Worm (Caenorhabditis elegans) whole organism, L2 larva: ENCODE measurements around the gene T25D3.4.
A peak's percentile ranks its signal among the peaks of the same experiment; 100 is the strongest.

ENCODE experiments used
- C34F6.9 ChIP-seq: fragments of 150-350 bp; optimal IDR thresholded peaks from 2 replicates; lab custom pipeline; 2014; ENCODE audit warnings: missing biosample characterization, missing genetic modification characterization
- ZK546.5 ChIP-seq: sonication (generic microtip); optimal IDR thresholded peaks from 2 replicates; lab custom pipeline; 2017; ENCODE audit warnings: missing biosample characterization, missing genetic modification characterization
- aly-2 ChIP-seq: fragments of 150-350 bp; optimal IDR thresholded peaks from 2 replicates; lab custom pipeline; 2014; ENCODE audit warnings: missing biosample characterization, missing genetic modification characterization
- ama-1 ChIP-seq: fragments of 150-350 bp; optimal IDR thresholded peaks from 2 replicates; lab custom pipeline; 2018; ENCODE audit warnings: inconsistent platforms
- blmp-1 ChIP-seq: sonication (generic microtip); optimal IDR thresholded peaks from 2 replicates; lab custom pipeline; 2017; ENCODE audit warnings: missing genetic modification characterization, mild to moderate bottlenecking, missing compliant biosample characterization, antibody characterized with exemption, moderate library complexity; ENCODE audit not compliant: insufficient read depth
- ceh-82 ChIP-seq: fragments of 150-350 bp; optimal IDR thresholded peaks from 2 replicates; lab custom pipeline; 2014; ENCODE audit warnings: missing biosample characterization, missing genetic modification characterization
- crh-2 ChIP-seq: sonication (generic microtip); optimal IDR thresholded peaks from 2 replicates; lab custom pipeline; 2017; ENCODE audit warnings: missing biosample characterization, missing genetic modification characterization
- dmd-4 ChIP-seq: sonication (generic microtip); optimal IDR thresholded peaks from 2 replicates; lab custom pipeline; 2017; ENCODE audit warnings: missing biosample characterization, missing genetic modification characterization
- egl-27 ChIP-seq: sonication (generic microtip); optimal IDR thresholded peaks from 3 replicates; lab custom pipeline; 2017; ENCODE audit warnings: missing biosample characterization, missing genetic modification reagents, missing genetic modification characterization
- fos-1 ChIP-seq: fragments of 150-350 bp; optimal IDR thresholded peaks from 2 replicates; lab custom pipeline; 2014; ENCODE audit warnings: missing biosample characterization, missing genetic modification characterization
- gmeb-1 ChIP-seq: fragments of 150-350 bp; optimal IDR thresholded peaks from 2 replicates; lab custom pipeline; 2014; ENCODE audit warnings: missing biosample characterization, missing genetic modification characterization
- lin-13 ChIP-seq: fragments of 150-350 bp; optimal IDR thresholded peaks from 2 replicates; lab custom pipeline; 2014; ENCODE audit warnings: missing biosample characterization, missing genetic modification reagents, missing genetic modification characterization
- lin-39 ChIP-seq: fragments of 150-350 bp; optimal IDR thresholded peaks from 2 replicates; lab custom pipeline; 2014; ENCODE audit warnings: missing biosample characterization, missing genetic modification reagents, missing genetic modification characterization
- lsy-2 ChIP-seq, 2 experiments: fragments of 150-350 bp in 1 of 2; sonication (generic microtip) in 1 of 2; optimal IDR thresholded peaks; 2 replicates each; lab custom pipeline; 2014 to 2017; ENCODE audit warnings: missing biosample characterization in 2 of 2, missing genetic modification characterization in 2 of 2
- mab-5 ChIP-seq: fragments of 150-350 bp; optimal IDR thresholded peaks from 2 replicates; lab custom pipeline; 2014; ENCODE audit warnings: missing biosample characterization, missing genetic modification characterization
- mdl-1 ChIP-seq, 2 experiments: fragments of 150-350 bp in 1 of 2; sonication (generic microtip) in 1 of 2; optimal IDR thresholded peaks; 2 replicates each; lab custom pipeline; 2017; ENCODE audit warnings: missing biosample characterization in 2 of 2, missing genetic modification characterization in 2 of 2
- nhr-10 ChIP-seq: sonication (generic microtip); optimal IDR thresholded peaks from 2 replicates; lab custom pipeline; 2017; ENCODE audit warnings: missing biosample characterization, missing genetic modification characterization
- nhr-129 ChIP-seq: fragments of 150-350 bp; optimal IDR thresholded peaks from 2 replicates; lab custom pipeline; 2014; ENCODE audit warnings: missing biosample characterization, missing genetic modification characterization
- nhr-21 ChIP-seq: fragments of 150-350 bp; optimal IDR thresholded peaks from 2 replicates; lab custom pipeline; 2014; ENCODE audit warnings: missing biosample characterization, missing genetic modification characterization
- nhr-25 ChIP-seq: fragments of 150-350 bp; sonication (generic microtip); optimal IDR thresholded peaks from 3 replicates; lab custom pipeline; 2014; ENCODE audit warnings: missing biosample characterization, missing genetic modification characterization
- nhr-6 ChIP-seq: fragments of 150-350 bp; optimal IDR thresholded peaks from 2 replicates; lab custom pipeline; 2014; ENCODE audit warnings: missing biosample characterization, missing genetic modification characterization
- peb-1 ChIP-seq: fragments of 150-350 bp; optimal IDR thresholded peaks from 2 replicates; lab custom pipeline; 2014; ENCODE audit warnings: missing biosample characterization, missing genetic modification characterization
- sem-4 ChIP-seq: fragments of 150-350 bp; optimal IDR thresholded peaks from 2 replicates; lab custom pipeline; 2014; ENCODE audit warnings: missing biosample characterization, missing genetic modification reagents, missing genetic modification characterization
- skn-1 ChIP-seq: sonication (generic microtip); optimal IDR thresholded peaks from 2 replicates; lab custom pipeline; 2017; ENCODE audit warnings: missing biosample characterization, missing genetic modification characterization
- sma-3 ChIP-seq: sonication (generic microtip); optimal IDR thresholded peaks from 2 replicates; lab custom pipeline; 2016; ENCODE audit warnings: missing genetic modification reagents, missing genetic modification characterization, missing compliant biosample characterization
- sma-9 ChIP-seq, 2 experiments: fragments of 150-350 bp in 1 of 2; sonication (generic microtip) in 1 of 2; optimal IDR thresholded peaks; 2 replicates each; lab custom pipeline; 2014 to 2016; ENCODE audit warnings: missing genetic modification characterization in 2 of 2, mild to moderate bottlenecking in 1 of 2, missing biosample characterization in 1 of 2, missing compliant biosample characterization in 1 of 2, missing genetic modification reagents in 1 of 2, moderate library complexity in 1 of 2
- snpc-4 ChIP-seq: fragments of 150-350 bp; optimal IDR thresholded peaks from 2 replicates; lab custom pipeline; 2014; ENCODE audit warnings: missing biosample characterization, missing genetic modification characterization
- unc-39 ChIP-seq: fragments of 150-350 bp; optimal IDR thresholded peaks from 2 replicates; lab custom pipeline; 2014; ENCODE audit warnings: missing biosample characterization, missing genetic modification characterization
- unc-55 ChIP-seq: fragments of 150-350 bp; sonication (generic microtip); optimal IDR thresholded peaks from 3 replicates; lab custom pipeline; 2014; ENCODE audit warnings: missing biosample characterization, missing genetic modification reagents, missing genetic modification characterization
- zag-1 ChIP-seq: fragments of 150-350 bp; optimal IDR thresholded peaks from 2 replicates; lab custom pipeline; 2014; ENCODE audit warnings: missing biosample characterization, missing genetic modification characterization
- ztf-1 ChIP-seq: fragments of 200-800 bp; sonication (Bioruptor generic); conservative IDR thresholded peaks from 2 replicates; pipeline ENCODE4 v1.3.6; 2022; ENCODE audit warnings: missing genetic modification characterization, missing compliant biosample characterization
- ztf-11 ChIP-seq: sonication (generic microtip); optimal IDR thresholded peaks from 2 replicates; lab custom pipeline; 2017; ENCODE audit warnings: missing biosample characterization, missing genetic modification characterization
- ztf-4 ChIP-seq: fragments of 150-350 bp; optimal IDR thresholded peaks from 2 replicates; lab custom pipeline; 2014; ENCODE audit warnings: missing biosample characterization, missing genetic modification characterization

Gene T25D3.4

DNA sequence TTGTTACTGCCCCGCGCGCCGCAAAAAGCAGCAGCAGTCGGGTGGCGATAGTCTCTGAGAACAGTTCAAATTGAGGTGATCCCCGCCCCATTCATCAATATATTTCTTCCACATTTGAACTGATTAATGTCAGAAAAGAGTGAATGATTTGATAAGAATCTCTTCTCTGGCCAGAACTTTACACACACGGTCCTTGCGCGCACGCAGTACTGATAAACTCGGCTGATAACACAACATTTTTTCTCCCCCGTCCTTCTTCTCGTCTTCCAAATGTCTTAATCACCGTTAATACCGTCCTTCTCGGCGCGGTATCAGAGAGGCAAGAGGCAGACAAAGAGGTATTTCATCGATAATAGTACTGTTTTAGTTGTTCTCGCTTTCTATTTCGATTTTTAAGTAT, 15.1 kb downstream of the T25D3.4 start, which contains the start of gene etr-1 (continued):
- peak; percentile 67 for TF ChIP-seq sma-9 (GFP tag; optimal IDR thresholded peaks at IDR 0.05; lab: Kevin White, UChicago)
- no peak for TF ChIP-seq sma-9 (tag; optimal IDR thresholded peaks at IDR 0.05; lab: Kevin White, UChicago)

DNA sequence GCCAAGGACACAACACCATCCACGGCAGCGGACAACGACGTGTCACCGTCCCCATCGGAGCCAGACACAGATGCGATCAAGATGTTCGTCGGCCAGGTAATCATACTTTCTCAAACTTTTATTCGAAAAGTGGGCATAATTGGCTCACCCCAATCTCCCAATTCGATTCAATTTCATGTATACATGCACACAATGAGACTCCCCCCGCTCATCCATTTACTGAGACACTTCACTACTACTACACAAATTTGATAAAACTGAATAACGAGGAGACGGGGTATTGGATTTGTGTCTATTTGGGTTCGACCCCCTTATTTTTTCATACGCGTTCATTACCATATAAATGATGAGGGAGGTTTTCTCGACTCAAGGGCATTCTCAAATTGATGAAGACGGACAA, 16.2 kb downstream of the T25D3.4 start:
- no peak for TF ChIP-seq ceh-82 (tag; lab: Kevin White, UChicago)
- TF ChIP-seq aly-2 (tag; lab: Kevin White, UChicago): no peak
- TF ChIP-seq mdl-1 (tag; optimal IDR thresholded peaks at IDR 0.05; lab: Kevin White, UChicago): no peak
- TF ChIP-seq snpc-4 (tag; lab: Kevin White, UChicago): no peak

DNA sequence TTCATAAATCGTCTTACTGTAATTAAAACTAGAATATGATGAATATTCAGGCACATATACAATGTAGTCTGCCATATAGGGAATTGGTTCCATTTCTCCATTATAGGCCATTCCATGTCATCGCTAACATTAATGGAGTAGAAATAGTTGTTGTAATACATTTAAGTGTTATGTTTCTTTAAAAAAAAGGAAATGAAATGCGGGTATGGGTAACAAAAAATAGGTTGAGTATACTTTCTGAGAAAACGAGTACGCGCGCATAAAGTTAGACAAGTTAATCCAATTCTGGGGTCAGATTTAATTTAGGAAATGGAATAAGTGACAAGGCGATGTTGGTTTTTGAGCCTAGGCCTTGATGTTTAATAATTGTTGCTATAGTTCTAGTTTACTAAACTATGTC, 26.6 kb downstream of the T25D3.4 start, which contains the start of gene T01D1.7:
T01D1.7 (minus strand) TSS at position 101 of the 400 bp plus-strand sequence.
- TF ChIP-seq ZK546.5 (tag; lab: Kevin White, UChicago) (no peak), unc-39 (tag; lab: Kevin White, UChicago) (no peak), peb-1 (tag; lab: Kevin White, UChicago) (no peak), lin-39 (tag; lab: Kevin White, UChicago) (no peak), nhr-25 (tag; lab: Kevin White, UChicago) (no peak), mab-5 (tag; lab: Kevin White, UChicago) (no peak), nhr-21 (tag; lab: Kevin White, UChicago) (peak; percentile 23), dmd-4 (tag; lab: Kevin White, UChicago) (no peak), egl-27 (tag; lab: Kevin White, UChicago) (no peak), nhr-129 (no peak), sma-9 (GFP tag; optimal IDR thresholded peaks at IDR 0.05; lab: Kevin White, UChicago) (peak; percentile 0), sma-9 (tag; optimal IDR thresholded peaks at IDR 0.05; lab: Kevin White, UChicago) (no peak), lsy-2 (tag; optimal IDR thresholded peaks at IDR 0.05; lab: Kevin White, UChicago) (no peak)

DNA sequence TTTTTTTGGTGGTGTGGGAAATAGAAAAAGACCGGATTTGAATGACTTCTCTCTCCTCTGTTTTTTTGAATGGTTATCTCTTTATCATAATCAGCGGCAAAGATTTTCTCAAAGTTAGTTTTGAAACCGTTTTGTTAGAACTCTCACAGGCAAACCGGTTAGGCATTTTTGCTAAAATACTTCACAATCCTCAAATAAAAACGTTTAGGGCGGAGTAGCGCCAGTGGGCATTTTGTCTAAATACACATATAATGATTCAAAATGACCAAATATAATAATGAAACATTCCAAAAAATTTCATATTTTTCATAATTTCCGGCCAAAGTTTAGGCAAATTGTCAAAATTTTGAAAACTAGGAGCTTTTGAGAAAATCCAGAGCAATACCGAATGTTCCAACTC, 28.8 kb downstream of the T25D3.4 start, which contains the start of gene T01D1.3:
T01D1.3 (minus strand) TSS at position 101 of the 400 bp plus-strand sequence.
- no peak for TF ChIP-seq lin-13 (GFP tag; lab: Kevin White, UChicago)
- TF ChIP-seq ztf-4: no peak
- TF ChIP-seq fos-1 (tag; lab: Kevin White, UChicago): no peak
- no peak for TF ChIP-seq skn-1
- TF ChIP-seq nhr-21 (tag; lab: Kevin White, UChicago): no peak
- no peak for TF ChIP-seq nhr-25 (tag; lab: Kevin White, UChicago)
- TF ChIP-seq ztf-11: no peak
- no peak for TF ChIP-seq nhr-10
- no peak for TF ChIP-seq crh-2
- no peak for TF ChIP-seq lsy-2 (tag; optimal IDR thresholded peaks at IDR 0.05; lab: Kevin White, UChicago)
- TF ChIP-seq unc-55 (GFP tag; lab: Kevin White, UChicago): no peak
- no peak for TF ChIP-seq zag-1 (tag; lab: Kevin White, UChicago)
- no peak for TF ChIP-seq nhr-6
- no peak for TF ChIP-seq sem-4 (tag; lab: Kevin White, UChicago)

DNA sequence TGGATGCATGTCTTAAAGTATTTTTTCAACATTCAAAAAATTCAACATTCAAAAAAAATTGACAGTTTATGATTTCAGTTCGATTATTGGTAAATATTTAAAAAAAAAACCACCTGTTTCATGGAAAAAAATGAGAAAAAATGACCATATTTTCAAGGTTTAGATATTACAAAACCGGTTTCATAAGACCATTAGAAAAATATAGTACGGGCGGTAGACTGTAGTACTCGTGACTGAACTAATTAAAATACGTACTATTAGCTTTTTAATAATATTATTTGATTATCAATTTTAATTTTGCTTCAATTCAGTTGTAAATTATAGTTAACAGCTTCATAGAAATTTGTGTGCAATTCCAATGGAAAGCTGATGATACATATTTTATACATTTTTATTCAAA, 29.6 kb downstream of the T25D3.4 start:
- TF ChIP-seq nhr-25 (tag; lab: Kevin White, UChicago): peak; percentile 46
- no peak for TF ChIP-seq C34F6.9
- TF ChIP-seq ztf-1 (GFP tag; lab: Robert Waterston, UW): no peak
- TF ChIP-seq fos-1 (tag; lab: Kevin White, UChicago): no peak
- no peak for TF ChIP-seq snpc-4 (tag; lab: Kevin White, UChicago)
- no peak for TF ChIP-seq gmeb-1 (tag; lab: Kevin White, UChicago)
- no peak for TF ChIP-seq ama-1 (lab: Kevin White, UChicago)

DNA sequence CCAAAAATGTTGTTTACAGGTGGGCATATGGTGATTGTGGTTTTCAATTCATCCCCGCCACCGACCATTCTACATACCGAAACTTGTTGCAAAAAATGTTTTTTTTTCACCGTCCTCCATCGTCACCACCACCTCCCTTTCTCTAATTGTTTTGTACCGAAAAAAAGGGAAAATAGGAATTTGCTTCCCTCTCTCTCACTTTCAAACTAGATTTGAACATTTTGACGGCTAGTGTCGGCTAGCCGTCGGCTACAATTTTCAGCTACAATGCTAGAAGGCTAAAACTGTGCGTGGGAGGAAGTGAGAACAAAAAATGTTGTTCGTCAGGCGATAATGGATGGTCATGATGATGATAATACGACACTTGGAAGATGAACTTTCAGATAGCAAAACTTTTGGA, 31.1 kb downstream of the T25D3.4 start:
- TF ChIP-seq sem-4 (tag; lab: Kevin White, UChicago): no peak
- no peak for TF ChIP-seq sma-3
- peak; percentile 39 for TF ChIP-seq blmp-1
- TF ChIP-seq nhr-25 (tag; lab: Kevin White, UChicago): peak; percentile 65
- TF ChIP-seq lin-39 (tag; lab: Kevin White, UChicago): no peak
